Fruit fly (Drosophila melanogaster): Measurements from ENCODE around the gene Nagk.

The Nagk gene

DNA sequence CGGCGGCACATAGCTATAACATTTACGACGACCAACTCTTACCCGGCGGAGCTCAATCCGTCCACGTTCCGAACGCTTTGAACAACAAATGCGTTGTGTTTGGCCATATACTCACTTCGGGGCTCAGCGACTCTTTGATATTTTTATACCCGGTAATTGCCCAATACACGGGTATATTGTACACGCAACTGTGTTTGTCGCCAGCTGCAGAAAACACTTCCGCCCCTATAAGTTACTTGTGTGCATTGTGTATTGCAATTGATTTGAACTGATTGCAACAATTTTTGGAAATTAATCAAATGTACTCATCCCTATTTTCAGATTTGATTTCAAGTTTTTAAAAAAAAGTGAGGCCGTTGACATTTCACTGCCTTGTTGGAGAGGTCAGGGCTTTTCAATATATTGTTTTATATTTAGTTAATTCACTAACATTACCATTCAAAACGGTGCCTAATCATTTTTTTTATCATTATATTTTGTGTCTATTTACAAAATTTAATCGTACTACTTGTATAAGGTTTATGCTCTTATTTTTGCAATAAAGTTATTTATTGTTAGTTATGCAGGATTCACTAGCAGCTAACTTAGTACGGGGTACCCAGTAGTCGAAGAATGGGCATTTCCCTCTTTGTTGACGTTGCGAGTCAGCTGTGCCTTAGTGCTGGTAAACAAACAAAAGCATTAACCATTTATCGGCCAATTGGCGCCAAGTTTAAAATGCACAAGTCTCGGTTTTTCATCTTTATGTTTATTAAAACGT, at the start of gene Nagk:
Gene Nagk, minus strand, starts transcription at position 331 of the 760 bp plus-strand sequence.
- peak; percentile 8 for TF ChIP-seq CG17801 (GFP tag; optimal IDR thresholded peaks at IDR 0.05; ENCODE audit: partially characterized antibody)

DNA sequence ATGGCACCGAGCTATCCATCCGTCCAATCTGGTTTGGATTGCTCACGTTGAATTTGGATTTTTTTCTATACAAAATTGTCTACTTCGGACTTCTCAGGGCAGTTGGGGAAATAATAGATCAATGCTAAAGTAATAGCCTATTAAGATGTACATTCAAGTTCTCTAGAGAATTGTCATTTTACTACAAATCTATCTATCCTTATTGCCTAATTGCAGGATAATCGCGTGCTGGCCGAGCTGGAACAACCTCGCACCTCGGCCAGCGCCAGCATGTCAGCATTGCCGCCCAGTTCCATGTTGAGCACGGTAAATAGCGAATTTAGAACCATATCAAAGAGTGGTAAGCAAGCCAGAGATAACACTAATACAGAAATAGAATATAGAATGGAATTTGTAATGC, 39.8 kb upstream of the Nagk start, which contains the start of gene h-cup:
Gene h-cup, minus strand, starts transcription at position 101 of the 400 bp plus-strand sequence.
- no peak for TF ChIP-seq CG17801 (GFP tag; optimal IDR thresholded peaks at IDR 0.05; ENCODE audit: partially characterized antibody)

dm6 chr3R:15379071-15379470, 36.0 kb upstream of the Nagk start:
- no peak for TF ChIP-seq CG17801 (GFP tag; optimal IDR thresholded peaks at IDR 0.05; ENCODE audit: partially characterized antibody)

dm6 chr3R:15375470-15375869, 32.4 kb upstream of the Nagk start:
- no peak for TF ChIP-seq CG17801 (GFP tag; optimal IDR thresholded peaks at IDR 0.05; ENCODE audit: partially characterized antibody)

dm6 chr3R:15374397-15374796, 31.3 kb upstream of the Nagk start, which contains the start of gene Rbp:
Rbp (plus strand) TSS chr3R:15374635.
- TF ChIP-seq CG17801 (GFP tag; optimal IDR thresholded peaks at IDR 0.05; ENCODE audit: partially characterized antibody), result no peak

- peak; percentile 67 for TF ChIP-seq CG17801 (GFP tag; optimal IDR thresholded peaks at IDR 0.05; ENCODE audit: partially characterized antibody)
Measured at dm6 chr3R:15371833-15372232, 28.8 kb upstream of the Nagk start, which contains the start of the genes Ccm3 and CG6136. Ccm3 (plus strand) TSS chr3R:15371957. CG6136 (minus strand) TSS chr3R:15372212.

DNA sequence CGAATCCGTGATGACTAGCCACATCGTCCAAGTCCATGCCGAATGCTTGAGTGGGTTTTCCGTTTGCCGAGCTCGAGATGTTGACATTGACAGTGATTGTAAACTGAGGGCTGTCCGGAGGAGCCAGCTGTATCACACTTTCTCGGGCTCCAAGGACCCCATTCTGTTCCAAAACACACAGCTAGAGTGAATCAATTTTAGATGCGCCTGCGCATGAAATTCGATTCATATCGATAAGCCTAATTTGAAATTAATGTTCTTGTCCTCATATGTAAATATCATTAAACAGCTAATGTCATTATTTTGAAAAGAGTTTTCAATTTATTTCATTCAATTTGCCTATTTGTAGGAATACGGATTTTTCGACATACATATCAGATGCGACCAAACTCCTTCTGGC, 26.7 kb upstream of the Nagk start, which contains the start of gene CG14868:
Gene CG14868, minus strand, starts transcription at position 204 of the 400 bp plus-strand sequence.
- TF ChIP-seq CG17801 (GFP tag; optimal IDR thresholded peaks at IDR 0.05; ENCODE audit: partially characterized antibody), result no peak

DNA sequence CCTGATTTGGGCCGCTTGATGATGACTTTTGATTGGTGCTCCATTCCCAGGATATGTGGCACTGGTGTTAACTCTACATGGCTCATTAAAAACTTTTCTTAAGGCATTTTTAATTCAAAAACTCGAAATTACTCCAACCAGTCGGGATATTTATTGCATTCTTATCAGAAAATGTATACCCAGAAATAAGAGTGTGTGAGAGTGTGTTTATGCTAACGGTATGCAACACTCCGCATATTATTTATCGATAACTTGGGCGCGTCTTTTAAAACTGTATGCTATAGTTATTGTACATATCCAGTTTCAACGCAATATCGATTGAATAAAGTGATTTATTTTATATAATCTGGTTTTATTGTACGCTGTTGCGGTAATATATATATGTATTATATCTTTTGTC, 24.4 kb upstream of the Nagk start, which contains the start of gene CG34404:
Gene CG34404, minus strand, starts transcription at position 189 of the 400 bp plus-strand sequence.
- no peak for TF ChIP-seq CG17801 (GFP tag; optimal IDR thresholded peaks at IDR 0.05; ENCODE audit: partially characterized antibody)

- TF ChIP-seq CG17801 (GFP tag; optimal IDR thresholded peaks at IDR 0.05; ENCODE audit: partially characterized antibody), result peak; percentile 6
Measured at dm6 chr3R:15366839-15367238, 23.8 kb upstream of the Nagk start.

DNA sequence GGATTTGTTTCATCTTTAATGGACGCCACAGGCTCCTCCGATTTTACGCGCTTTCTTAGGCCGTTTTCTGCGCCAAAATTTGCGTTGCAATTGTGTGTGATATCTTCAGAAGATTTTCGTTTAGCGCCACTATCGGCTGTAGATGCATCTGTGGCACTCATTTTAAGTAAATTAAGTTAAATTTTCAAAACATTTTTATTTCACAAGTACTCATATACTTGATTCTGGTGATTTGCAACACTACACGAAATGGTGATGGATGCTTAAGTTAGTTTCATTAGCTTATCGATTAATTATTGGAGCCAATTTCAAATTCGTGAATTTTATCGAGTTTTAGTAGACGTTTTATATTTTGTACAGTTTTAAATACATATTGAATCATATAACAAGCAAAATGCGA, 20.6 kb upstream of the Nagk start, which contains the start of gene CG6171:
Gene CG6171, minus strand, starts transcription at position 250 of the 400 bp plus-strand sequence.
- peak; percentile 10 for TF ChIP-seq CG17801 (GFP tag; optimal IDR thresholded peaks at IDR 0.05; ENCODE audit: partially characterized antibody)

dm6 chr3R:15361490-15361889, 18.4 kb upstream of the Nagk start, which contains the start of the genes Cog2 and Trax:
Cog2 (minus strand) TSS chr3R:15361657.
Trax (plus strand) TSS chr3R:15361692.
- TF ChIP-seq CG17801 (GFP tag; optimal IDR thresholded peaks at IDR 0.05; ENCODE audit: partially characterized antibody), result peak; percentile 65

DNA sequence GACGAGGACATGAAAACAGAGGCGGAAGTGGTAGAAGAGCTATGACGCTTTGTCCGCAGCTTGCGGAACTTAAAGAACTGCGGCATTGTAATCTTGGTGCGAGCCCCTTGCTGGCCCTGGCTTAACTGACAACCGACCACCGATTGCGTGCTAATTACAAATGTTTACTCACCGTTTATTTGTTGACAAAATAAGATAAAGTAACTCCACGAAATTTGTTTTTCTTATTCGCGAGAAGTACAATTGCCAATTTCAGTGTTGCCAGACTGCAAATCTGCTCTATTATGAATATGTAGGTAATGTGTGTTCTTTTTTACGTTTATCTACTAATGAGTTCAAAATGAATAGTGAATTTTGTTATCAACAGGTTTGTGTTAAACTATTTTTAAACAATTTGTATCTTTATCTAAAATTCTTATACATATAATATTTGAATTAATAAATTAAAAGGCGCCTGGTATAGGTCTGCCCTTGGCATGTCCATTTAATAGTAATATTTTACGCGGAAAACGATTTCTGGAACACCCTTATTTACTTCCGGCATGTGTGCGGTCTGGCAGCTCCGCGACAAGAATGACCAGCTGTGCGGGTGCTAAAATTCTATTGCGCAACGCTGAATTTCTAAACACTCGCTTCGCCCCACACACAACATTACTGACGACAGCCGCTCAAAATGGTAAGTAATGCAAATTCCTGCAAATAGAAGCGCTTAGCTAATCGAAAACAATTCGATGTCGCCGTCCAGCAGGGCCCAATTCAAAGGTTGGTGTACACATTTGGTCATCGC, 13.8 kb upstream of the Nagk start, which contains the start of the genes Atg4b and Hibch:
Gene Atg4b, minus strand, starts transcription at position 280 of the 787 bp plus-strand sequence.
Gene Hibch, plus strand, starts transcription at position 585 of the 787 bp plus-strand sequence.
- peak; percentile 90 for TF ChIP-seq CG17801 (GFP tag; optimal IDR thresholded peaks at IDR 0.05; ENCODE audit: partially characterized antibody)

DNA sequence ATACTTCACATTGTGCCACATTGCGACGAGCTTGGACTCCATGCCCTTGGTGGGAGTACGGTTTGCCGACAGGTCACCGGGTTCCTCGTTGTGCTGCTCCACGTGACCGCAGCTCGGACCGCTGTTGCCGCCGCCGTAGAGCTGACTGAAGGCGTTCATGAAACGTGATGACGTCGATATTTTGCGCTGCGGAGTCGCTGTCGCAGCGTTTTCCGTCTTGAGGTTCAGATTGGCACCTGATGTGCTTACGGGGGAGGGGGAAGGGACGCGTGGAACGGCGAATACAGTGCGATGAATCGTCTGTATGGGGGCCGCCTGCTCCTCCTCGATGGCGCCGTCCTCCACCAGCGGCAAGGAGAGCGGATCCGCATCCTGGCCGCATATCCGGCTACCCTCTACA, 13.1 kb upstream of the Nagk start:
- TF ChIP-seq CG17801 (GFP tag; optimal IDR thresholded peaks at IDR 0.05; ENCODE audit: partially characterized antibody), result no peak

- no peak for TF ChIP-seq CG17801 (GFP tag; optimal IDR thresholded peaks at IDR 0.05; ENCODE audit: partially characterized antibody)
Measured at dm6 chr3R:15354019-15354418, 11.0 kb upstream of the Nagk start.

DNA sequence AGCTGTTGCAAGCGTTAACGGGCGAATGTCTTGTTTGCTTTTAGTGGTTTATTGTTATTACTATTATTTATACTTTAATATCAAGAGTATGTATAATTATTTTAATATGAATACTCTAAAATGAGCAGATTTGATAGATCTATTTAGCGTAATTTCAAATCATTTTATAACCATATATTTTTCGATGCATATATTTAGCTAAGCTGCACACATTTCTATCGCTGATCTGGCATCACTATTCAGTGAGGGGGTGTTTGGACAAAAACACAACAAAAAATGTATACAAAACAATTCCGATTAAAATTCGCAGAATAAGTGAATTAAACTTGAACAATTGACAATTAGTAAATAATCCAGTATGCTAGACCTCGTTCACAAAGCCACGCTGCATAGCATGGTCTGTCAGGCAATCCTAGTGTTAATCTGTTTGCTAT, 8.0 kb upstream of the Nagk start, which contains the start of the genes Trs33 and Tmtc4:
Gene Trs33, minus strand, starts transcription at position 3 of the 434 bp plus-strand sequence.
Gene Tmtc4, plus strand, starts transcription at position 233 of the 434 bp plus-strand sequence.
- peak; percentile 57 for TF ChIP-seq CG17801 (GFP tag; optimal IDR thresholded peaks at IDR 0.05; ENCODE audit: partially characterized antibody)

All from ovary, adult (tissue).